Worm (Caenorhabditis elegans) whole organism, L2 larva: Measurements from ENCODE around the gene M110.9.
A peak's percentile ranks its signal among the peaks of the same experiment; 100 is the strongest.

ENCODE experiments used
- C34F6.9 ChIP-seq: fragments of 150-350 bp; optimal IDR thresholded peaks from 2 replicates; lab custom pipeline; 2014; ENCODE audit warnings: missing biosample characterization, missing genetic modification characterization
- F13H6.1 ChIP-seq: sonication (generic microtip); optimal IDR thresholded peaks from 2 replicates; lab custom pipeline; 2016; ENCODE audit warnings: missing genetic modification characterization, missing compliant biosample characterization
- R02D3.7 ChIP-seq: fragments of 150-350 bp; optimal IDR thresholded peaks from 2 replicates; lab custom pipeline; 2014; ENCODE audit warnings: missing biosample characterization, missing genetic modification characterization
- Y55F3AM.14 ChIP-seq: fragments of 200-800 bp; sonication (Bioruptor generic); optimal IDR thresholded peaks from 2 replicates; lab custom pipeline; 2018; ENCODE audit warnings: mild to moderate bottlenecking, missing genetic modification characterization, missing compliant biosample characterization
- ZK546.5 ChIP-seq: sonication (generic microtip); optimal IDR thresholded peaks from 2 replicates; lab custom pipeline; 2017; ENCODE audit warnings: missing biosample characterization, missing genetic modification characterization
- aly-2 ChIP-seq: fragments of 150-350 bp; optimal IDR thresholded peaks from 2 replicates; lab custom pipeline; 2014; ENCODE audit warnings: missing biosample characterization, missing genetic modification characterization
- ama-1 ChIP-seq: fragments of 150-350 bp; optimal IDR thresholded peaks from 2 replicates; lab custom pipeline; 2018; ENCODE audit warnings: inconsistent platforms
- ceh-16 ChIP-seq: fragments of 150-350 bp; optimal IDR thresholded peaks from 2 replicates; lab custom pipeline; 2014; ENCODE audit warnings: missing biosample characterization, missing genetic modification characterization
- crh-2 ChIP-seq: sonication (generic microtip); optimal IDR thresholded peaks from 2 replicates; lab custom pipeline; 2017; ENCODE audit warnings: missing biosample characterization, missing genetic modification characterization
- dmd-4 ChIP-seq: sonication (generic microtip); optimal IDR thresholded peaks from 2 replicates; lab custom pipeline; 2017; ENCODE audit warnings: missing biosample characterization, missing genetic modification characterization
- egl-27 ChIP-seq: sonication (generic microtip); optimal IDR thresholded peaks from 3 replicates; lab custom pipeline; 2017; ENCODE audit warnings: missing biosample characterization, missing genetic modification reagents, missing genetic modification characterization
- elt-1 ChIP-seq: fragments of 150-350 bp; optimal IDR thresholded peaks from 2 replicates; lab custom pipeline; 2014; ENCODE audit warnings: missing biosample characterization, missing genetic modification characterization
- fos-1 ChIP-seq: fragments of 150-350 bp; optimal IDR thresholded peaks from 2 replicates; lab custom pipeline; 2014; ENCODE audit warnings: missing biosample characterization, missing genetic modification characterization
- gmeb-1 ChIP-seq: fragments of 150-350 bp; optimal IDR thresholded peaks from 2 replicates; lab custom pipeline; 2014; ENCODE audit warnings: missing biosample characterization, missing genetic modification characterization
- lin-11 ChIP-seq: fragments of 150-350 bp; sonication (generic microtip); optimal IDR thresholded peaks from 2 replicates; lab custom pipeline; 2014; ENCODE audit warnings: missing biosample characterization, missing genetic modification characterization, inconsistent platforms, mixed read lengths
- lin-13 ChIP-seq: fragments of 150-350 bp; optimal IDR thresholded peaks from 2 replicates; lab custom pipeline; 2014; ENCODE audit warnings: missing biosample characterization, missing genetic modification reagents, missing genetic modification characterization
- lsy-2 ChIP-seq, 2 experiments: fragments of 150-350 bp in 1 of 2; sonication (generic microtip) in 1 of 2; optimal IDR thresholded peaks; 2 replicates each; lab custom pipeline; 2014 to 2017; ENCODE audit warnings: missing biosample characterization in 2 of 2, missing genetic modification characterization in 2 of 2
- mbf-1 ChIP-seq: sonication (generic microtip); optimal IDR thresholded peaks from 2 replicates; lab custom pipeline; 2017; ENCODE audit warnings: missing biosample characterization, missing genetic modification characterization
- nhr-11 ChIP-seq: fragments of 150-350 bp; optimal IDR thresholded peaks from 2 replicates; lab custom pipeline; 2014; ENCODE audit warnings: missing biosample characterization, missing genetic modification characterization
- nhr-12 ChIP-seq: fragments of 150-350 bp; optimal IDR thresholded peaks from 2 replicates; lab custom pipeline; 2014; ENCODE audit warnings: missing biosample characterization, missing genetic modification characterization
- nhr-129 ChIP-seq: fragments of 150-350 bp; optimal IDR thresholded peaks from 2 replicates; lab custom pipeline; 2014; ENCODE audit warnings: missing biosample characterization, missing genetic modification characterization
- nhr-21 ChIP-seq: fragments of 150-350 bp; optimal IDR thresholded peaks from 2 replicates; lab custom pipeline; 2014; ENCODE audit warnings: missing biosample characterization, missing genetic modification characterization
- nhr-25 ChIP-seq: fragments of 150-350 bp; sonication (generic microtip); optimal IDR thresholded peaks from 3 replicates; lab custom pipeline; 2014; ENCODE audit warnings: missing biosample characterization, missing genetic modification characterization
- nhr-6 ChIP-seq: fragments of 150-350 bp; optimal IDR thresholded peaks from 2 replicates; lab custom pipeline; 2014; ENCODE audit warnings: missing biosample characterization, missing genetic modification characterization
- sem-4 ChIP-seq: fragments of 150-350 bp; optimal IDR thresholded peaks from 2 replicates; lab custom pipeline; 2014; ENCODE audit warnings: missing biosample characterization, missing genetic modification reagents, missing genetic modification characterization
- skn-1 ChIP-seq: sonication (generic microtip); optimal IDR thresholded peaks from 2 replicates; lab custom pipeline; 2017; ENCODE audit warnings: missing biosample characterization, missing genetic modification characterization
- sma-9 ChIP-seq, 2 experiments: fragments of 150-350 bp in 1 of 2; sonication (generic microtip) in 1 of 2; optimal IDR thresholded peaks; 2 replicates each; lab custom pipeline; 2014 to 2016; ENCODE audit warnings: missing genetic modification characterization in 2 of 2, mild to moderate bottlenecking in 1 of 2, missing biosample characterization in 1 of 2, missing compliant biosample characterization in 1 of 2, missing genetic modification reagents in 1 of 2, moderate library complexity in 1 of 2
- snpc-4 ChIP-seq: fragments of 150-350 bp; optimal IDR thresholded peaks from 2 replicates; lab custom pipeline; 2014; ENCODE audit warnings: missing biosample characterization, missing genetic modification characterization
- unc-55 ChIP-seq: fragments of 150-350 bp; sonication (generic microtip); optimal IDR thresholded peaks from 3 replicates; lab custom pipeline; 2014; ENCODE audit warnings: missing biosample characterization, missing genetic modification reagents, missing genetic modification characterization
- unc-62 ChIP-seq: fragments of 150-350 bp; optimal IDR thresholded peaks from 2 replicates; lab custom pipeline; 2014; ENCODE audit warnings: missing biosample characterization, missing genetic modification reagents, missing genetic modification characterization
- zag-1 ChIP-seq: fragments of 150-350 bp; optimal IDR thresholded peaks from 2 replicates; lab custom pipeline; 2014; ENCODE audit warnings: missing biosample characterization, missing genetic modification characterization
- ztf-1 ChIP-seq: fragments of 200-800 bp; sonication (Bioruptor generic); conservative IDR thresholded peaks from 2 replicates; pipeline ENCODE4 v1.3.6; 2022; ENCODE audit warnings: missing genetic modification characterization, missing compliant biosample characterization
- ztf-4 ChIP-seq: fragments of 150-350 bp; optimal IDR thresholded peaks from 2 replicates; lab custom pipeline; 2014; ENCODE audit warnings: missing biosample characterization, missing genetic modification characterization

The M110.9 gene

ce11 chrII:8216433-8216832 lies 14.6 kb upstream of the M110.9 start, which contains the start of gene M110.3:
Gene M110.3 (minus strand): TSS chrII:8216616.
- peak; percentile 46 for TF ChIP-seq F13H6.1
- TF ChIP-seq nhr-6 (tag; lab: Kevin White, UChicago), result peak; percentile 38
- TF ChIP-seq C34F6.9 (tag; lab: Kevin White, UChicago), result peak; percentile 84
- TF ChIP-seq unc-55 (GFP tag; lab: Kevin White, UChicago), result peak; percentile 70
- TF ChIP-seq lsy-2 (tag; optimal IDR thresholded peaks at IDR 0.05; lab: Kevin White, UChicago), result peak; percentile 25 to 86
- TF ChIP-seq sma-9 (GFP tag; optimal IDR thresholded peaks at IDR 0.05; lab: Kevin White, UChicago), result peak; percentile 49
- TF ChIP-seq sma-9 (tag; optimal IDR thresholded peaks at IDR 0.05; lab: Kevin White, UChicago), result no peak
- TF ChIP-seq R02D3.7 (tag; lab: Kevin White, UChicago), result peak; percentile 75
- TF ChIP-seq nhr-129, result peak; percentile 56
- no peak for TF ChIP-seq ztf-4 (tag; lab: Kevin White, UChicago)
- no peak for TF ChIP-seq ama-1 (lab: Kevin White, UChicago)
- peak; percentile 51 for TF ChIP-seq gmeb-1 (tag; lab: Kevin White, UChicago)
- peak; percentile 51 for TF ChIP-seq crh-2 (tag; lab: Kevin White, UChicago)
- no peak for TF ChIP-seq skn-1 (tag; lab: Kevin White, UChicago)
- TF ChIP-seq snpc-4 (tag; lab: Kevin White, UChicago), result no peak
- TF ChIP-seq nhr-21 (tag; lab: Kevin White, UChicago), result no peak
- TF ChIP-seq sem-4 (tag; lab: Kevin White, UChicago), result no peak
- TF ChIP-seq nhr-25 (tag; lab: Kevin White, UChicago), result peak; percentile 25

DNA sequence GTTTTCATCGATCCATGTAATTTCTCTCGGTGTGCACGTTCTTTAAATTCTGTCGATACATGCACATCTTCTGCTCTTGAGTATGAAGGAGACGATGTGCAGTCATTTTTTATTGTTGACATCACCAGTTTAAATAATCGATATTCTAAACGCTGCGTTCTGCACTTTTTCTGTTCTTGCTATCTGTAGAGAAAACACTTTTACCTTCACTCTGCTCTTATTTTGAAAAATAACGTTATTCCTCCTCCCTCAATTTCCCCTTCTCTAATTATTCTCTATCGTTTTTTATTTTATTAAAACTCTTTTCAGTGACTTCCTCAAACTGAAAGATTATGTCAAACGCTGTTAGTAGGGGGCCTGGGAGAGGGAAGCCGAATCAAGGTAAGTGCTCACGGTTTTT lies 14.2 kb upstream of the M110.9 start, which contains the start of gene ifg-1:
TSS of gene ifg-1 (plus strand) at position 301 of the 400 bp plus-strand sequence.
- TF ChIP-seq R02D3.7 (tag; lab: Kevin White, UChicago) (no peak), crh-2 (tag; lab: Kevin White, UChicago) (no peak), mbf-1 (tag; lab: Kevin White, UChicago) (no peak), nhr-25 (tag; lab: Kevin White, UChicago) (no peak), egl-27 (tag; lab: Kevin White, UChicago) (no peak), gmeb-1 (tag; lab: Kevin White, UChicago) (no peak), unc-62 (GFP tag; lab: Kevin White, UChicago) (no peak), dmd-4 (tag; lab: Kevin White, UChicago) (no peak), ZK546.5 (tag; lab: Kevin White, UChicago) (no peak), sem-4 (tag; lab: Kevin White, UChicago) (no peak), nhr-11 (tag; lab: Kevin White, UChicago) (no peak), Y55F3AM.14 (no peak), aly-2 (no peak)

- TF ChIP-seq crh-2 (tag; lab: Kevin White, UChicago), result no peak
- TF ChIP-seq zag-1 (tag; lab: Kevin White, UChicago), result no peak
- TF ChIP-seq F13H6.1, result no peak
- TF ChIP-seq unc-55 (GFP tag; lab: Kevin White, UChicago), result no peak
- TF ChIP-seq elt-1, result no peak
- no peak for TF ChIP-seq C34F6.9 (tag; lab: Kevin White, UChicago)
- no peak for TF ChIP-seq lin-11 (tag; lab: Kevin White, UChicago)
- no peak for TF ChIP-seq gmeb-1 (tag; lab: Kevin White, UChicago)
- TF ChIP-seq ZK546.5 (tag; lab: Kevin White, UChicago), result no peak
- no peak for TF ChIP-seq nhr-11 (tag; lab: Kevin White, UChicago)
- TF ChIP-seq dmd-4 (tag; lab: Kevin White, UChicago), result no peak
These were observed 12.8 kb upstream of the M110.9 start for ce11 chrII:8218266-8218665.

ce11 chrII:8220267-8220666 lies 10.8 kb upstream of the M110.9 start:
- no peak for TF ChIP-seq fos-1
- TF ChIP-seq ztf-1, result no peak
- TF ChIP-seq sem-4 (tag; lab: Kevin White, UChicago), result no peak
- no peak for TF ChIP-seq nhr-11 (tag; lab: Kevin White, UChicago)
- no peak for TF ChIP-seq ZK546.5 (tag; lab: Kevin White, UChicago)
- no peak for TF ChIP-seq egl-27 (tag; lab: Kevin White, UChicago)
- no peak for TF ChIP-seq dmd-4 (tag; lab: Kevin White, UChicago)
- no peak for TF ChIP-seq snpc-4 (tag; lab: Kevin White, UChicago)
- no peak for TF ChIP-seq ztf-4 (tag; lab: Kevin White, UChicago)
- TF ChIP-seq nhr-12 (tag; lab: Kevin White, UChicago), result no peak
- TF ChIP-seq lin-13, result no peak
- TF ChIP-seq crh-2 (tag; lab: Kevin White, UChicago), result no peak
- TF ChIP-seq mbf-1 (tag; lab: Kevin White, UChicago), result no peak
- no peak for TF ChIP-seq ceh-16 (tag; lab: Kevin White, UChicago)
- no peak for TF ChIP-seq lsy-2 (tag; optimal IDR thresholded peaks at IDR 0.05; lab: Kevin White, UChicago)
